Worm (Caenorhabditis elegans): ENCODE data around the gene ugt-29.

Gene ugt-29

DNA sequence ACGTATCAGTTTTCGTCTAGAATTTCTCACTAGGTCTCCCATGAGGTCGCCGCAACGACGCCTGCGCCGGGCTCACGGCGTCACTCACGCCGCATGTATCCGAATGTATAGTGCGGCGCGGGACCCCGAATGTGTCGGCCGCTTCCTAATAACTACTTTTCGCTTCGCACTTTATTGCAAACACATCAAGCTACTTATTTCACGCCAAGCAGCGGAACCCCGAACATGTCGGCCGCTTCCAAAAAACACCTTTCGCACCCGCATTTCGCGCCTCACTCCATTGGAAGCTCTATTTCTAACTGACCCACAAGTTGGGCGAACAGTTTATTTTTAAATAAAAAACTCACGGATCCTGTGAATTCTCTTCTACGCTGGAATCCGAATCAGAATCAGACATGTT lies 23.3 kb downstream of the ugt-29 start:
- TF ChIP-seq nhr-11 (tag; optimal IDR thresholded peaks at IDR 0.05) = no peak
- no peak for TF ChIP-seq mxl-3 (GFP tag; optimal IDR thresholded peaks at IDR 0.05)
- no peak for TF ChIP-seq nhr-25 (tag; optimal IDR thresholded peaks at IDR 0.05; ENCODE audit: borderline replicate concordance, insufficient read depth)
- TF ChIP-seq unc-62 (GFP tag; optimal IDR thresholded peaks at IDR 0.05 in 1 of 2) = no peak
- TF ChIP-seq unc-62 (tag; optimal IDR thresholded peaks at IDR 0.05) = no peak
- TF ChIP-seq duxl-1 (tag; optimal IDR thresholded peaks at IDR 0.05; ENCODE audit: poor library complexity) = no peak
- no peak for TF ChIP-seq tag-97 (GFP tag; IDR thresholded peaks at IDR 0.05)
- no peak for TF ChIP-seq attf-4 (tag; optimal IDR thresholded peaks at IDR 0.05)
- TF ChIP-seq lin-39 (tag; optimal IDR thresholded peaks at IDR 0.05) = no peak
- TF ChIP-seq daf-8 (GFP tag; IDR thresholded peaks at IDR 0.05) = no peak
- no peak for TF ChIP-seq nhr-41 (GFP tag; IDR thresholded peaks at IDR 0.05)
- no peak for TF ChIP-seq gei-8 (GFP tag; optimal IDR thresholded peaks at IDR 0.05)
- no peak for TF ChIP-seq dpl-1 (GFP tag; optimal IDR thresholded peaks at IDR 0.05)
- TF ChIP-seq mxl-2 (GFP tag; conservative IDR thresholded peaks at IDR 0.05) = no peak
- TF ChIP-seq mep-1 (tag; optimal IDR thresholded peaks at IDR 0.05) = no peak

ce11 chrV:674213-674612 lies 25.2 kb downstream of the ugt-29 start, which contains the start of gene sru-25:
sru-25 (minus strand) TSS chrV:674313.
- TF ChIP-seq zag-1 (tag; optimal IDR thresholded peaks at IDR 0.05) (no peak), ceh-20 (GFP tag; IDR thresholded peaks at IDR 0.05) (no peak), hif-1 (tag; optimal IDR thresholded peaks at IDR 0.05) (no peak), D1046.2 (GFP tag; IDR thresholded peaks at IDR 0.05) (no peak), F26F4.8 (GFP tag; conservative IDR thresholded peaks at IDR 0.05) (no peak), mxl-3 (GFP tag; optimal IDR thresholded peaks at IDR 0.05) (no peak), unc-39 (tag; optimal IDR thresholded peaks at IDR 0.05) (no peak), nhr-41 (GFP tag; IDR thresholded peaks at IDR 0.05) (no peak), zip-11 (GFP tag; IDR thresholded peaks at IDR 0.05) (no peak), nhr-76 (tag; optimal IDR thresholded peaks at IDR 0.05) (no peak), spr-1 (tag; optimal IDR thresholded peaks at IDR 0.05) (no peak), aly-2 (tag; optimal IDR thresholded peaks at IDR 0.05) (no peak), ceh-44 (GFP tag; IDR thresholded peaks at IDR 0.05) (no peak), nhr-102 (tag; optimal IDR thresholded peaks at IDR 0.05) (no peak), nhr-77 (tag; optimal IDR thresholded peaks at IDR 0.05) (no peak)

DNA sequence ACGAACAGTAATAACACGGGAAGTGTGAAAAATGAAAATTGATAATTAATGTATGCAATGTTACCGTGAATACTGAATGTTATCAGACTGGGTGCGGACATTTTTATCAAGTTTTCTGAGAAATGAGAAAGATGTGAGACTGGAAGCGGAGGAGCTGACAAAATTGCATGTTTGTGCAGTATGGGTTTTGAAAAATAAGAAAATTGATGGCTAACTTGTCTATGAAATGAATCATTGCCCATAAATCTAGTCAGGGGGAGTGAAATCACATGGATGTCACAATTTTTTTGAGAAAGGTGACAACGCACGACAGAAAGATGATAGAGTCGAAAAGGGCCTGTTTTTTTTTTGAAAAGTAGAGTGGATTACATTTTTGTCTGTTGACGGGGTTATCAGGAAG lies 28.0 kb downstream of the ugt-29 start, which contains the start of gene sru-24:
sru-24 (minus strand) TSS at position 101 of the 400 bp plus-strand sequence.
- no peak for TF ChIP-seq lin-38 (GFP tag; IDR thresholded peaks at IDR 0.05)
- TF ChIP-seq nhr-42 (GFP tag; IDR thresholded peaks at IDR 0.05) = no peak
- no peak for TF ChIP-seq attf-4 (tag; optimal IDR thresholded peaks at IDR 0.05)
- no peak for TF ChIP-seq dpl-1 (GFP tag; optimal IDR thresholded peaks at IDR 0.05)

DNA sequence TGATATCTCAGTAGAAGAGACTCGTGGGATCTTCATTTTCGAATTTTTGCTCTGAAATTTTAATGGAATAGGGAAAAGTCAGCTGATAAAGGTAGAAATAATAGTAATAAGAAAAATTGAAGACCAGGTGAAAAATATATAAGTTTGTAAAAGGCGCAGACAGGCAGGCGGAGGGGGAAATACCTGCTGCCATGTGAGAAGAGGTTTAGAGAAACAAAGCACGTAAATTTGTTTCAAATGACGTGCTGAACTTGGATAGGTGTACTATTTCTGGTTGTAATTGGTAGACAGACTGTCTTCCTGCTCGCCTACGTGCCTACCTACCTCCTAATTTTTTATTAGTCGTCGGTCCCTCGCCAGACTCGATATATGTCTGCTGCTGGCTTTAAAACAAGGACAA lies 31.9 kb downstream of the ugt-29 start, which contains the start of gene nhr-180:
nhr-180 (minus strand) TSS at position 52 of the 400 bp plus-strand sequence.
- TF ChIP-seq egl-43 (GFP tag; IDR thresholded peaks at IDR 0.05) (no peak), ceh-82 (tag; optimal IDR thresholded peaks at IDR 0.05) (no peak), ces-1 (GFP tag; optimal IDR thresholded peaks at IDR 0.05) (no peak), hmg-1.1 (GFP tag; IDR thresholded peaks at IDR 0.05) (0 out of 2 replicates have a peak, but pooled peaks have one; percentile 12), T20F7.1 (GFP tag; optimal IDR thresholded peaks at IDR 0.05) (no peak), mdl-1 (tag; optimal IDR thresholded peaks at IDR 0.05) (peak; percentile 37 to 74), nhr-76 (tag; optimal IDR thresholded peaks at IDR 0.05) (no peak), lin-13 (GFP tag; optimal IDR thresholded peaks at IDR 0.05) (no peak), zip-11 (GFP tag; IDR thresholded peaks at IDR 0.05) (no peak), lin-29 (GFP tag; IDR thresholded peaks at IDR 0.05) (no peak), duxl-1 (tag; optimal IDR thresholded peaks at IDR 0.05; ENCODE audit: poor library complexity) (peak; percentile 58), ZK546.5 (tag; optimal IDR thresholded peaks at IDR 0.05) (no peak), dve-1 (tag; optimal IDR thresholded peaks at IDR 0.05; ENCODE audit: insufficient read depth) (no peak), nhr-102 (tag; optimal IDR thresholded peaks at IDR 0.05) (no peak), zip-2 (tag; optimal IDR thresholded peaks at IDR 0.05) (no peak), hlh-30 (tag; optimal IDR thresholded peaks at IDR 0.05; ENCODE audit: insufficient read depth) (peak; percentile 69), ztf-11 (tag; optimal IDR thresholded peaks at IDR 0.05) (no peak), nhr-77 (tag; optimal IDR thresholded peaks at IDR 0.05) (peak; percentile 6), lin-15B (tag; optimal IDR thresholded peaks at IDR 0.05) (no peak), nhr-28 (tag; optimal IDR thresholded peaks at IDR 0.05) (peak; percentile 39), fos-1 (tag; optimal IDR thresholded peaks at IDR 0.05) (no peak), nhr-111 (GFP tag; optimal IDR thresholded peaks at IDR 0.05) (no peak)
